Fruit fly (Drosophila melanogaster) whole organism, pupa: ENCODE results near the gene CG11149.

Experiments used
- CG10348 ChIP-seq: fragments of 200-800 bp; sonication (Bioruptor generic); IDR thresholded peaks from 2 replicates; pipeline ENCODE4 v1.3.6; 2022; ENCODE audit warnings: missing biosample characterization, missing genetic modification characterization
- CG12605 ChIP-seq: fragments of 200-800 bp; sonication (Bioruptor generic); IDR thresholded peaks from 2 replicates; pipeline ENCODE4 v1.3.6; 2022; ENCODE audit warnings: missing biosample characterization, missing genetic modification characterization
- CG13204 ChIP-seq: fragments of 200-800 bp; sonication (Bioruptor generic); optimal IDR thresholded peaks from 2 replicates; lab custom pipeline; 2018; ENCODE audit warnings: missing biosample characterization, mild to moderate bottlenecking, missing genetic modification characterization, moderate library complexity
- CG14655 ChIP-seq: fragments of 200-800 bp; sonication (Bioruptor generic); optimal IDR thresholded peaks from 3 replicates; lab custom pipeline; 2017; ENCODE audit warnings: mild to moderate bottlenecking, missing biosample characterization, missing genetic modification reagents, missing genetic modification characterization
- CG15710 ChIP-seq: fragments of 200-800 bp; sonication (Bioruptor generic); optimal IDR thresholded peaks from 2 replicates; lab custom pipeline; 2018; ENCODE audit warnings: missing biosample characterization, mild to moderate bottlenecking, missing genetic modification characterization, moderate library complexity
- CG17806 ChIP-seq: fragments of 200-800 bp; sonication (Bioruptor generic); optimal IDR thresholded peaks from 2 replicates; lab custom pipeline; 2018; ENCODE audit warnings: missing biosample characterization, mild to moderate bottlenecking, missing genetic modification characterization, moderate library complexity
- CG32121 ChIP-seq: fragments of 200-800 bp; sonication (Bioruptor generic); IDR thresholded peaks from 2 replicates; pipeline ENCODE4 v1.3.6; 2022; ENCODE audit warnings: missing biosample characterization, missing genetic modification characterization
- CG34367 ChIP-seq: fragments of 200-800 bp; sonication (Bioruptor generic); optimal IDR thresholded peaks from 2 replicates; lab custom pipeline; 2018; ENCODE audit warnings: missing biosample characterization, mild to moderate bottlenecking, missing genetic modification characterization
- CG4496 ChIP-seq: fragments of 200-800 bp; sonication (Bioruptor generic); IDR thresholded peaks from 3 replicates; pipeline ENCODE4 v1.3.6; 2022; ENCODE audit warnings: missing biosample characterization, missing genetic modification characterization
- CG8159 ChIP-seq: fragments of 200-800 bp; sonication (Bioruptor generic); optimal IDR thresholded peaks from 3 replicates; lab custom pipeline; 2018; ENCODE audit warnings: missing biosample characterization, mild to moderate bottlenecking, missing genetic modification characterization, moderate library complexity
- CG8301 ChIP-seq: fragments of 200-800 bp; sonication (Bioruptor generic); optimal IDR thresholded peaks from 2 replicates; lab custom pipeline; 2018; ENCODE audit warnings: missing biosample characterization, mild to moderate bottlenecking, missing genetic modification characterization
- CG9948 ChIP-seq: fragments of 200-800 bp; sonication (Bioruptor generic); optimal IDR thresholded peaks from 2 replicates; lab custom pipeline; 2018; ENCODE audit warnings: missing biosample characterization, mild to moderate bottlenecking, missing genetic modification characterization, moderate library complexity
- D1 ChIP-seq: fragments of 200-800 bp; sonication (Bioruptor generic); optimal IDR thresholded peaks from 2 replicates; lab custom pipeline; 2018; ENCODE audit warnings: missing biosample characterization, mild to moderate bottlenecking, missing genetic modification characterization, moderate library complexity
- EcR ChIP-seq: fragments of 200-800 bp; sonication (Bioruptor generic); optimal IDR thresholded peaks from 3 replicates; lab custom pipeline; 2019; ENCODE audit warnings: missing biosample characterization, missing genetic modification characterization, mild to moderate bottlenecking, moderate library complexity, missing genetic modification reagents
- Ets98B ChIP-seq: fragments of 200-800 bp; sonication (Bioruptor generic); IDR thresholded peaks from 2 replicates; pipeline ENCODE4 v1.3.6; 2022; ENCODE audit warnings: missing biosample characterization, missing genetic modification characterization
- Pif1A ChIP-seq: fragments of 200-800 bp; sonication (Bioruptor generic); optimal IDR thresholded peaks from 3 replicates; lab custom pipeline; 2016; ENCODE audit warnings: missing biosample characterization, missing genetic modification characterization
- Pif1B ChIP-seq: fragments of 200-800 bp; sonication (Bioruptor generic); optimal IDR thresholded peaks from 3 replicates; lab custom pipeline; 2016; ENCODE audit warnings: missing biosample characterization, missing genetic modification characterization
- Snoo ChIP-seq: fragments of 200-800 bp; sonication (Bioruptor generic); optimal IDR thresholded peaks from 3 replicates; lab custom pipeline; 2017; ENCODE audit warnings: missing biosample characterization, mild to moderate bottlenecking, missing genetic modification characterization, inconsistent platforms
- fd96Ca ChIP-seq: fragments of 200-800 bp; sonication (Bioruptor generic); IDR thresholded peaks from 3 replicates; pipeline ENCODE4 v1.3.6; 2022; ENCODE audit warnings: missing biosample characterization, missing genetic modification characterization
- gl ChIP-seq: fragments of 200-800 bp; sonication (Bioruptor generic); optimal IDR thresholded peaks from 2 replicates; lab custom pipeline; 2018; ENCODE audit warnings: missing biosample characterization, mild to moderate bottlenecking, missing genetic modification characterization
- rn ChIP-seq: fragments of 200-800 bp; sonication (Bioruptor generic); IDR thresholded peaks from 2 replicates; pipeline ENCODE4 v1.3.6; 2022; ENCODE audit warnings: missing biosample characterization, missing genetic modification characterization

Gene CG11149

dm6 chr2L:5743537-5744148 is 22.9 kb upstream of the CG11149 start:
- 0 out of 2 replicates have a peak, but pooled peaks have one; percentile 13 for TF ChIP-seq rn (GFP tag; lab: Robert Waterston, UW)
- TF ChIP-seq CG4496 (GFP tag; lab: Robert Waterston, UW), result peak; percentile 62; the same call in 2 of the 3 replicates
- peak; percentile 60 for TF ChIP-seq CG32121 (GFP tag; lab: Robert Waterston, UW)
- peak; percentile 13 for TF ChIP-seq CG17806 (tag; lab: Kevin White, UChicago)
- TF ChIP-seq EcR, result no peak
- TF ChIP-seq gl (tag; lab: Kevin White, UChicago), result no peak
- TF ChIP-seq fd96Ca (GFP tag; lab: Robert Waterston, UW), result no peak
- TF ChIP-seq CG15710 (tag; lab: Kevin White, UChicago), result peak; percentile 29
- peak; percentile 42 for TF ChIP-seq CG8159 (tag; lab: Kevin White, UChicago)
- TF ChIP-seq CG14655 (GFP tag; lab: Kevin White, UChicago), result no peak
- no peak for TF ChIP-seq CG12605
- TF ChIP-seq D1 (tag; lab: Kevin White, UChicago), result no peak
- TF ChIP-seq Ets98B, result peak; percentile 40; the same call in 1 of the 2 replicates
- peak; percentile 26 for TF ChIP-seq Pif1A (GFP tag; lab: Kevin White, UChicago)
- peak; percentile 22 for TF ChIP-seq Snoo (tag; lab: Kevin White, UChicago)
- no peak for TF ChIP-seq Pif1B (GFP tag; lab: Kevin White, UChicago)
- TF ChIP-seq CG8301 (tag; lab: Kevin White, UChicago), result no peak
- no peak for TF ChIP-seq CG9948 (tag; lab: Kevin White, UChicago)
- TF ChIP-seq CG13204, result no peak
- TF ChIP-seq CG34367 (tag; lab: Kevin White, UChicago), result no peak
- TF ChIP-seq CG10348 (GFP tag; lab: Robert Waterston, UW), result no peak
- TF ChIP-seq, all 21 proteins: peak for 9

- no peak for TF ChIP-seq Pif1A (GFP tag; lab: Kevin White, UChicago)
- no peak for TF ChIP-seq CG12605
- TF ChIP-seq CG4496 (GFP tag; lab: Robert Waterston, UW), result no peak
- TF ChIP-seq D1 (tag; lab: Kevin White, UChicago), result no peak
- TF ChIP-seq EcR, result no peak
- TF ChIP-seq CG10348 (GFP tag; lab: Robert Waterston, UW), result no peak
- no peak for TF ChIP-seq CG15710 (tag; lab: Kevin White, UChicago)
- no peak for TF ChIP-seq Snoo (tag; lab: Kevin White, UChicago)
- TF ChIP-seq CG9948 (tag; lab: Kevin White, UChicago), result no peak
- no peak for TF ChIP-seq CG8301 (tag; lab: Kevin White, UChicago)
- no peak for TF ChIP-seq Ets98B
- TF ChIP-seq gl (tag; lab: Kevin White, UChicago), result no peak
- no peak for TF ChIP-seq CG34367 (tag; lab: Kevin White, UChicago)
- no peak for TF ChIP-seq CG13204
Measured at dm6 chr2L:5742437-5742836, 21.7 kb upstream of the CG11149 start.

- TF ChIP-seq CG13204, result no peak
- TF ChIP-seq CG4496 (GFP tag; lab: Robert Waterston, UW), result no peak
- TF ChIP-seq rn (GFP tag; lab: Robert Waterston, UW), result no peak
- no peak for TF ChIP-seq CG14655 (GFP tag; lab: Kevin White, UChicago)
- TF ChIP-seq CG12605, result no peak
- no peak for TF ChIP-seq CG32121 (GFP tag; lab: Robert Waterston, UW)
- TF ChIP-seq CG10348 (GFP tag; lab: Robert Waterston, UW), result no peak
Measured at dm6 chr2L:5741144-5741543, 20.4 kb upstream of the CG11149 start, which contains the start of gene CG11147. Gene CG11147 (minus strand): TSS chr2L:5741244.

- TF ChIP-seq CG14655 (GFP tag; lab: Kevin White, UChicago) (no peak), fd96Ca (GFP tag; lab: Robert Waterston, UW) (peak; percentile 41; the same call in 1 of the 3 replicates), CG4496 (GFP tag; lab: Robert Waterston, UW) (peak; percentile 76; the same call in 2 of the 3 replicates), CG9948 (tag; lab: Kevin White, UChicago) (no peak), D1 (tag; lab: Kevin White, UChicago) (no peak), rn (GFP tag; lab: Robert Waterston, UW) (no peak), gl (tag; lab: Kevin White, UChicago) (no peak), CG10348 (GFP tag; lab: Robert Waterston, UW) (no peak), CG13204 (peak; percentile 62), Ets98B (peak; percentile 32; the same call in 1 of the 2 replicates), Pif1A (GFP tag; lab: Kevin White, UChicago) (no peak), CG34367 (tag; lab: Kevin White, UChicago) (no peak), Snoo (tag; lab: Kevin White, UChicago) (no peak), Pif1B (GFP tag; lab: Kevin White, UChicago) (no peak), CG32121 (GFP tag; lab: Robert Waterston, UW) (peak; percentile 24; the same call in 1 of the 2 replicates), CG8301 (tag; lab: Kevin White, UChicago) (no peak), CG8159 (tag; lab: Kevin White, UChicago) (no peak), CG12605 (peak; percentile 14; the same call in 1 of the 2 replicates)
Measured at dm6 chr2L:5740740-5741139, 20.0 kb upstream of the CG11149 start.

- TF ChIP-seq CG12605 (no peak), CG14655 (GFP tag; lab: Kevin White, UChicago) (peak; percentile 52), CG32121 (GFP tag; lab: Robert Waterston, UW) (0 out of 2 replicates have a peak, but pooled peaks have one; percentile 21), CG34367 (tag; lab: Kevin White, UChicago) (no peak), CG8301 (tag; lab: Kevin White, UChicago) (no peak), CG4496 (GFP tag; lab: Robert Waterston, UW) (no peak), EcR (no peak), D1 (tag; lab: Kevin White, UChicago) (no peak), CG10348 (GFP tag; lab: Robert Waterston, UW) (no peak), CG8159 (tag; lab: Kevin White, UChicago) (peak; percentile 37), CG15710 (tag; lab: Kevin White, UChicago) (no peak), Ets98B (no peak), gl (tag; lab: Kevin White, UChicago) (no peak), fd96Ca (GFP tag; lab: Robert Waterston, UW) (0 out of 3 replicates have a peak, but pooled peaks have one; percentile 34), Pif1A (GFP tag; lab: Kevin White, UChicago) (peak; percentile 22), rn (GFP tag; lab: Robert Waterston, UW) (no peak), Snoo (tag; lab: Kevin White, UChicago) (no peak), CG9948 (tag; lab: Kevin White, UChicago) (peak; percentile 9)
Measured at dm6 chr2L:5730432-5730831, 9.7 kb upstream of the CG11149 start.
